Fruit fly (Drosophila melanogaster) whole organism, embryonic: ENCODE measurements around the gene Jhbp14.

Source experiments
- Bdp1 ChIP-seq: fragments of 200-800 bp; sonication (Bioruptor generic); optimal IDR thresholded peaks from 3 replicates; lab custom pipeline; 2016; ENCODE audit warnings: missing biosample characterization, missing genetic modification characterization
- Blimp-1 ChIP-seq: fragments of 200-800 bp; sonication (Bioruptor generic); optimal IDR thresholded peaks from 3 replicates; lab custom pipeline; 2018; ENCODE audit warnings: missing biosample characterization, missing genetic modification characterization, mild to moderate bottlenecking, moderate library complexity, missing genetic modification reagents
- C15 ChIP-seq: fragments of 200-800 bp; sonication (Bioruptor generic); IDR thresholded peaks from 3 replicates; pipeline ENCODE4 v1.3.6; 2022; ENCODE audit warnings: missing biosample characterization, missing genetic modification characterization
- CG10565 ChIP-seq: fragments of 200-800 bp; sonication (Bioruptor generic); optimal IDR thresholded peaks from 3 replicates; lab custom pipeline; 2016; ENCODE audit warnings: missing biosample characterization, mild to moderate bottlenecking, missing genetic modification characterization
- CG11456 ChIP-seq: fragments of 200-800 bp; sonication (Bioruptor generic); IDR thresholded peaks from 3 replicates; pipeline ENCODE4 v1.3.6; 2022; ENCODE audit warnings: missing biosample characterization, missing genetic modification characterization
- CG11504 ChIP-seq: fragments of 200-800 bp; sonication (Bioruptor generic); optimal IDR thresholded peaks from 3 replicates; lab custom pipeline; 2019; ENCODE audit warnings: missing biosample characterization, mild to moderate bottlenecking, missing genetic modification characterization, moderate library complexity
- CG12236 ChIP-seq: fragments of 200-800 bp; sonication (Bioruptor generic); optimal IDR thresholded peaks from 2 replicates; lab custom pipeline; 2016; ENCODE audit warnings: missing biosample characterization, missing genetic modification characterization
- CG13424 ChIP-seq: fragments of 200-800 bp; sonication (Bioruptor generic); optimal IDR thresholded peaks from 2 replicates; lab custom pipeline; 2019; ENCODE audit warnings: missing biosample characterization, mild to moderate bottlenecking, missing genetic modification characterization, moderate library complexity
- CG13775 ChIP-seq: fragments of 200-800 bp; sonication (Bioruptor generic); optimal IDR thresholded peaks from 3 replicates; lab custom pipeline; 2017; ENCODE audit warnings: missing biosample characterization, mild to moderate bottlenecking, missing genetic modification characterization
- CG1529 ChIP-seq: fragments of 200-800 bp; sonication (Bioruptor generic); optimal IDR thresholded peaks from 3 replicates; lab custom pipeline; 2018; ENCODE audit warnings: missing biosample characterization, missing genetic modification characterization
- CG16815 ChIP-seq: fragments of 200-800 bp; sonication (Bioruptor generic); optimal IDR thresholded peaks from 3 replicates; lab custom pipeline; 2017; ENCODE audit warnings: missing biosample characterization, mild to moderate bottlenecking, missing genetic modification characterization
- CG17186 ChIP-seq: fragments of 200-800 bp; sonication (Bioruptor generic); optimal IDR thresholded peaks from 3 replicates; lab custom pipeline; 2017; ENCODE audit warnings: missing biosample characterization, missing genetic modification reagents, missing genetic modification characterization
- CG17359 ChIP-seq: fragments of 200-800 bp; sonication (Bioruptor generic); optimal IDR thresholded peaks from 3 replicates; lab custom pipeline; 2018; ENCODE audit warnings: missing biosample characterization, mild to moderate bottlenecking, missing genetic modification characterization, moderate library complexity
- CG32772 ChIP-seq: fragments of 200-800 bp; sonication (Bioruptor generic); IDR thresholded peaks from 2 replicates; pipeline ENCODE4 v1.3.6; 2022; ENCODE audit warnings: missing biosample characterization, missing genetic modification characterization
- CG4730 ChIP-seq: fragments of 200-800 bp; sonication (Bioruptor generic); IDR thresholded peaks from 2 replicates; pipeline ENCODE4 v1.3.6; 2022; ENCODE audit warnings: missing biosample characterization, missing genetic modification characterization
- CG4854 ChIP-seq: fragments of 200-800 bp; sonication (Bioruptor generic); optimal IDR thresholded peaks from 2 replicates; lab custom pipeline; 2016; ENCODE audit warnings: missing biosample characterization, missing genetic modification characterization, inconsistent platforms
- CG5953 ChIP-seq: fragments of 200-800 bp; sonication (Bioruptor generic); IDR thresholded peaks from 2 replicates; pipeline ENCODE4 v1.3.6; 2022; ENCODE audit warnings: missing biosample characterization, missing genetic modification characterization
- CG6765 ChIP-seq: fragments of 200-800 bp; sonication (Bioruptor generic); optimal IDR thresholded peaks from 3 replicates; lab custom pipeline; 2017; ENCODE audit warnings: missing biosample characterization, mild to moderate bottlenecking, missing genetic modification characterization
- CG6854 ChIP-seq: fragments of 200-800 bp; sonication (Bioruptor generic); optimal IDR thresholded peaks from 3 replicates; lab custom pipeline; 2017; ENCODE audit warnings: missing biosample characterization, mild to moderate bottlenecking, missing genetic modification characterization
- CG9437 ChIP-seq: fragments of 200-800 bp; sonication (Bioruptor generic); optimal IDR thresholded peaks from 2 replicates; lab custom pipeline; 2018; ENCODE audit warnings: missing biosample characterization, mild to moderate bottlenecking, missing genetic modification characterization
- CTCF ChIP-seq: fragments of 200-800 bp; sonication (Bioruptor generic); optimal IDR thresholded peaks from 2 replicates; lab custom pipeline; 2017; ENCODE audit warnings: missing biosample characterization, mild to moderate bottlenecking, missing genetic modification characterization, moderate library complexity
- CkIIα-i1 ChIP-seq: fragments of 200-800 bp; sonication (Bioruptor generic); IDR thresholded peaks from 2 replicates; pipeline ENCODE4 v1.3.6; 2022; ENCODE audit warnings: missing biosample characterization, missing genetic modification characterization
- Dad ChIP-seq: fragments of 200-800 bp; sonication (Bioruptor generic); optimal IDR thresholded peaks from 3 replicates; lab custom pipeline; 2016; ENCODE audit warnings: missing biosample characterization, missing genetic modification characterization
- Dfd ChIP-seq, 2 experiments: fragments of >200 bp; optimal IDR thresholded peaks; 2 replicates each; lab custom pipeline; 2017; ENCODE audit warnings: missing biosample characterization in 2 of 2, missing genetic modification characterization in 2 of 2
- Doc3 ChIP-seq: fragments of 200-800 bp; sonication (Bioruptor generic); IDR thresholded peaks from 3 replicates; pipeline ENCODE4 v1.3.6; 2022; ENCODE audit warnings: missing biosample characterization, missing genetic modification characterization; ENCODE audit not compliant: partially characterized antibody
- E2f1 ChIP-seq: fragments of 200-800 bp; sonication (Bioruptor generic); IDR thresholded peaks from 2 replicates; pipeline ENCODE4 v1.3.6; 2022; ENCODE audit warnings: missing biosample characterization, missing genetic modification characterization
- H2.0 ChIP-seq: fragments of 200-800 bp; sonication (Bioruptor generic); IDR thresholded peaks from 2 replicates; pipeline ENCODE4 v1.3.6; 2022; ENCODE audit warnings: missing biosample characterization, missing genetic modification characterization
- HLHmδ ChIP-seq: fragments of 200-800 bp; sonication (Bioruptor generic); optimal IDR thresholded peaks from 2 replicates; lab custom pipeline; 2018; ENCODE audit warnings: missing biosample characterization, mild to moderate bottlenecking, missing genetic modification characterization, moderate library complexity
- Jarid2 ChIP-seq: fragments of 200-800 bp; sonication (Bioruptor generic); optimal IDR thresholded peaks from 3 replicates; lab custom pipeline; 2017; ENCODE audit warnings: mild to moderate bottlenecking, missing biosample characterization, missing genetic modification reagents, missing genetic modification characterization
- MTF-1 ChIP-seq: fragments of 200-800 bp; sonication (Bioruptor generic); optimal IDR thresholded peaks from 2 replicates; lab custom pipeline; 2018; ENCODE audit warnings: missing biosample characterization, mild to moderate bottlenecking, missing genetic modification characterization, borderline replicate concordance
- Myb ChIP-seq: fragments of 200-800 bp; sonication (Bioruptor generic); optimal IDR thresholded peaks from 2 replicates; lab custom pipeline; 2016; ENCODE audit warnings: missing biosample characterization, missing genetic modification characterization
- NFAT ChIP-seq: fragments of 200-800 bp; sonication (Bioruptor generic); IDR thresholded peaks from 2 replicates; pipeline ENCODE4 v1.3.6; 2022; ENCODE audit warnings: missing biosample characterization, missing genetic modification characterization
- NfI ChIP-seq: fragments of 200-800 bp; sonication (Bioruptor generic); optimal IDR thresholded peaks from 3 replicates; lab custom pipeline; 2018; ENCODE audit warnings: missing biosample characterization, mild to moderate bottlenecking, missing genetic modification characterization, moderate library complexity
- PHDP ChIP-seq: fragments of 200-800 bp; sonication (Bioruptor generic); optimal IDR thresholded peaks from 3 replicates; lab custom pipeline; 2018; ENCODE audit warnings: missing biosample characterization, mild to moderate bottlenecking, missing genetic modification characterization, moderate library complexity
- Sin3A ChIP-seq: fragments of >200 bp; optimal IDR thresholded peaks from 2 replicates; lab custom pipeline; 2018
- Tbp ChIP-seq: fragments of >200 bp; optimal IDR thresholded peaks from 2 replicates; lab custom pipeline; 2018; ENCODE audit warnings: missing biosample characterization, missing genetic modification characterization
- ab ChIP-seq: fragments of 200-800 bp; sonication (Bioruptor generic); optimal IDR thresholded peaks from 2 replicates; lab custom pipeline; 2016; ENCODE audit warnings: missing biosample characterization, missing genetic modification characterization
- abd-A ChIP-seq: fragments of 200-800 bp; sonication (Bioruptor generic); optimal IDR thresholded peaks from 3 replicates; lab custom pipeline; 2019; ENCODE audit warnings: missing biosample characterization, mild to moderate bottlenecking, missing genetic modification characterization, moderate library complexity
- ato ChIP-seq: fragments of 200-800 bp; sonication (Bioruptor generic); IDR thresholded peaks from 2 replicates; pipeline ENCODE4 v1.3.6; 2022; ENCODE audit warnings: missing biosample characterization, missing genetic modification characterization; ENCODE audit not compliant: partially characterized antibody
- br ChIP-seq: fragments of >200 bp; optimal IDR thresholded peaks from 2 replicates; lab custom pipeline; 2017
- caup ChIP-seq: fragments of 200-800 bp; sonication (Bioruptor generic); optimal IDR thresholded peaks from 3 replicates; lab custom pipeline; 2017; ENCODE audit warnings: missing biosample characterization, mild to moderate bottlenecking, missing genetic modification characterization, moderate library complexity; ENCODE audit not compliant: severe bottlenecking
- dysf ChIP-seq: fragments of 200-800 bp; sonication (Bioruptor generic); IDR thresholded peaks from 3 replicates; pipeline ENCODE4 v1.3.6; 2022; ENCODE audit warnings: missing biosample characterization, missing genetic modification characterization
- gro ChIP-seq: fragments of 200-800 bp; sonication (Bioruptor generic); optimal IDR thresholded peaks from 2 replicates; lab custom pipeline; 2016; ENCODE audit warnings: missing biosample characterization, missing genetic modification characterization
- ind ChIP-seq: fragments of 200-800 bp; sonication (Bioruptor generic); optimal IDR thresholded peaks from 3 replicates; lab custom pipeline; 2016; ENCODE audit warnings: missing biosample characterization, missing genetic modification characterization
- nerfin-2 ChIP-seq: fragments of 200-800 bp; sonication (Bioruptor generic); IDR thresholded peaks from 2 replicates; pipeline ENCODE4 v1.3.6; 2022; ENCODE audit warnings: missing biosample characterization, missing genetic modification characterization; ENCODE audit not compliant: partially characterized antibody
- nmo ChIP-seq: fragments of 200-800 bp; sonication (Bioruptor generic); optimal IDR thresholded peaks from 2 replicates; lab custom pipeline; 2018; ENCODE audit warnings: missing biosample characterization, mild to moderate bottlenecking, missing genetic modification characterization, moderate library complexity
- org-1 ChIP-seq: fragments of 200-800 bp; sonication (Bioruptor generic); optimal IDR thresholded peaks from 2 replicates; lab custom pipeline; 2017; ENCODE audit warnings: missing biosample characterization, missing genetic modification characterization
- p53 ChIP-seq: fragments of 200-800 bp; sonication (Bioruptor generic); optimal IDR thresholded peaks from 2 replicates; lab custom pipeline; 2016; ENCODE audit warnings: missing biosample characterization, missing genetic modification characterization
- sens-2 ChIP-seq: fragments of 200-800 bp; sonication (Bioruptor generic); IDR thresholded peaks from 2 replicates; pipeline ENCODE4 v1.3.6; 2022; ENCODE audit warnings: missing biosample characterization, missing genetic modification characterization
- sim ChIP-seq: fragments of 200-800 bp; sonication (Bioruptor generic); IDR thresholded peaks from 2 replicates; pipeline ENCODE4 v1.3.6; 2022; ENCODE audit warnings: missing biosample characterization, missing genetic modification characterization
- sqz ChIP-seq: fragments of 200-800 bp; sonication (Bioruptor generic); optimal IDR thresholded peaks from 3 replicates; lab custom pipeline; 2018; ENCODE audit warnings: missing biosample characterization, mild to moderate bottlenecking, missing genetic modification characterization
- trem ChIP-seq: fragments of 200-800 bp; optimal IDR thresholded peaks from 3 replicates; lab custom pipeline; 2019; ENCODE audit warnings: missing biosample characterization, mild to moderate bottlenecking, missing genetic modification characterization, moderate library complexity
- wdn ChIP-seq: fragments of 200-800 bp; sonication (Bioruptor generic); IDR thresholded peaks from 2 replicates; pipeline ENCODE4 v1.3.6; 2022; ENCODE audit warnings: missing biosample characterization, missing genetic modification characterization

The Jhbp14 gene

DNA sequence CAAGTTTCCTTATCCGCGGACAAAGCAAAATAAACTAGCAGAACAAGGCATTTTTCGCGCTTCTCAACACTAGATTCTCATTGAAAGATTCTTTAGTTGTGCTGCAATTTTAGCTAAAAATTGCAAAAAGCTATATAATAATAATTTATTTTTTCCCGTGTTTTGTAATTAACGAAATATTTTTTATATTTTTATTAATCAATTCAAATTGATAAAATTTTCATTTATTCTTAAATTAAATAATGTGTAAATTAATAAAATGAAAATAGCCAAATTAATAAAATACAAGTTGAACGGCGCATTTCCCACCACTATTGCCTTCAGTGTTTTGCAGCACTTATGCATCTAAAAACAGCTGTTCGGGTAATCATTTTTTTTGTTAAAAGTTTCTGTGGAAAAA lies 50.2 kb downstream of the Jhbp14 start, which contains the start of the genes Drep4 and Uvrag (continued):
- TF ChIP-seq Sin3A = no peak
- TF ChIP-seq Doc3 (GFP tag; lab: Robert Waterston, UW) = no peak
- TF ChIP-seq CTCF (GFP tag; lab: Kevin White, UChicago) = no peak
- TF ChIP-seq br (lab: Kevin White, UChicago) = no peak
- TF ChIP-seq nmo = peak; percentile 80
- no peak for TF ChIP-seq MTF-1
- TF ChIP-seq caup (GFP tag; lab: Kevin White, UChicago) = no peak
- TF ChIP-seq CG32772 = peak; percentile 62
- TF ChIP-seq CG6765 = peak; percentile 35
- TF ChIP-seq H2.0 (GFP tag; lab: Robert Waterston, UW) = no peak
- no peak for TF ChIP-seq CG6854 (GFP tag; lab: Kevin White, UChicago)
- TF ChIP-seq CG11456 (GFP tag; lab: Robert Waterston, UW) = no peak
- TF ChIP-seq CG4854 (GFP tag; lab: Kevin White, UChicago) = no peak
- no peak for TF ChIP-seq Jarid2 (GFP tag; lab: Kevin White, UChicago)
- no peak for TF ChIP-seq C15
- TF ChIP-seq org-1 (GFP tag; lab: Kevin White, UChicago) = no peak
- TF ChIP-seq CG17186 (GFP tag; lab: Kevin White, UChicago) = no peak
- no peak for TF ChIP-seq CG11504 (tag; lab: Kevin White, UChicago)
- peak; percentile 90 for TF ChIP-seq sqz
- TF ChIP-seq Dad = no peak
- peak; percentile 67; the same call in 2 of the 3 replicates for TF ChIP-seq dysf (GFP tag; lab: Robert Waterston, UW)
- TF ChIP-seq abd-A (tag; lab: Kevin White, UChicago) = no peak
- no peak for TF ChIP-seq Myb (GFP tag; lab: Kevin White, UChicago)
- no peak for TF ChIP-seq CG4730
- no peak for TF ChIP-seq ato (GFP tag; lab: Robert Waterston, UW)
- TF ChIP-seq CkIIα-i1 = no peak
- no peak for TF ChIP-seq sens-2 (GFP tag; lab: Robert Waterston, UW)
- TF ChIP-seq PHDP (tag; lab: Kevin White, UChicago) = no peak
- TF ChIP-seq p53 (GFP tag; lab: Kevin White, UChicago) = no peak
- peak; percentile 44; the same call in 1 of the 2 replicates for TF ChIP-seq NFAT (GFP tag; lab: Robert Waterston, UW)
- peak; percentile 72 for TF ChIP-seq ind
- TF ChIP-seq wdn (GFP tag; lab: Robert Waterston, UW) = no peak
- TF ChIP-seq CG17359 (tag; lab: Kevin White, UChicago) = no peak
- TF ChIP-seq CG10565 (GFP tag; lab: Kevin White, UChicago) = no peak
- TF ChIP-seq CG16815 (GFP tag; lab: Kevin White, UChicago) = peak; percentile 43
- TF ChIP-seq CG13775 (GFP tag; lab: Kevin White, UChicago) = peak; percentile 77
- TF ChIP-seq trem (tag; lab: Kevin White, UChicago) = peak; percentile 67
- no peak for TF ChIP-seq gro
- TF ChIP-seq NfI = peak; percentile 73
- peak; percentile 62 for TF ChIP-seq CG9437 (GFP tag; lab: Kevin White, UChicago)
- no peak for TF ChIP-seq HLHmδ (GFP tag; lab: Kevin White, UChicago)
- peak; percentile 80 for TF ChIP-seq CG13424 (tag; lab: Kevin White, UChicago)
- TF ChIP-seq Blimp-1 (GFP tag; lab: Kevin White, UChicago) = peak; percentile 56
- TF ChIP-seq Bdp1 (GFP tag; lab: Kevin White, UChicago) = no peak
- no peak for TF ChIP-seq nerfin-2 (GFP tag; lab: Robert Waterston, UW)
- no peak for TF ChIP-seq Tbp
- TF ChIP-seq E2f1 = no peak
- TF ChIP-seq CG1529 (GFP tag; lab: Kevin White, UChicago) = no peak
- no peak for TF ChIP-seq Dfd (GFP tag; optimal IDR thresholded peaks at IDR 0.05; lab: Kevin White, UChicago)
- no peak for TF ChIP-seq ab
- TF ChIP-seq sim (GFP tag; lab: Robert Waterston, UW) = no peak
- no peak for TF ChIP-seq CG5953
- TF ChIP-seq CG12236 = no peak
